Comparison of ENCODE assay signal across 1 fruit fly cellular context in the genomic region with DNA sequence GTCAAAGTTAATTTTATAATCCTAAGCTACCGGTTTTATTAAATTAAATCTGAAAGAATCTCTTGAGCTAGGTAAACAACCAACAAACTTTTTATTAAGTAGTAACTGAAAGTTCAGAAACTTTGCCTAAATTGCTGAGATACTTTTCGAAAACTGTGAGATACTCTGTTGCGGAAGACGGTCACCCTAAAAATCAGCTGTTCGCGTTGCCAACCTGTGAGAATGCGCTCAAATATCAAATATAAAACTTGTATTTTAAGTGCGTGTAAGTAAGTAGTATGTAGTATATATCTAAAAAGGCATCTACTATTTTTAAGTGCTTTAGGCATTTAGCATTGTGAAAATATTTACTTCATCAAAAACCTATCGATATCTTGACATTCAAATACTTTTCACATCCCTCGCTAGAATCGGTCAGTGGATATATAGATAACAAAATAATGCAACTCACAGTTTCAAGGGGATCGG.
TF ChIP-seq lines count a peak whose summit lies in the region.

A gene (minus strand): TSS at position 157 of the 468 bp plus-strand sequence.
A gene (plus strand): TSS at position 412 of the 468 bp plus-strand sequence.

TF ChIP-seq in whole organism, embryonic, 481 proteins besides CTCF, POLR2A, EP300 and RAD21 (continued from another document and continues in another):
- TF ChIP-seq Dip2 (GFP tag; IDR thresholded peaks at IDR 0.05; lab: Robert Waterston, UW) (no peak), CG13894 (tag; optimal IDR thresholded peaks at IDR 0.05; lab: Kevin White, UChicago) (peak; percentile 40), Antp (GFP tag; optimal IDR thresholded peaks at IDR 0.05; lab: Kevin White, UChicago) (no peak), ato (GFP tag; IDR thresholded peaks at IDR 0.05; lab: Robert Waterston, UW; ENCODE audit: partially characterized antibody) (no peak), row (GFP tag; IDR thresholded peaks at IDR 0.05; lab: Robert Waterston, UW) (peak; percentile 63), ssp (GFP tag; IDR thresholded peaks at IDR 0.05; lab: Robert Waterston, UW) (no peak), ci (GFP tag; IDR thresholded peaks at IDR 0.05; lab: Robert Waterston, UW) (no peak), gsb-n (tag; optimal IDR thresholded peaks at IDR 0.05; lab: Kevin White, UChicago) (no peak), CG14965 (GFP tag; optimal IDR thresholded peaks at IDR 0.05; lab: Kevin White, UChicago; ENCODE audit: borderline replicate concordance) (no peak), CG14050 (GFP tag; IDR thresholded peaks at IDR 0.05; lab: Robert Waterston, UW) (no peak), CG12219 (GFP tag; optimal IDR thresholded peaks at IDR 0.05; lab: Kevin White, UChicago) (no peak), CG12104 (GFP tag; optimal IDR thresholded peaks at IDR 0.05; lab: Kevin White, UChicago) (no peak), CG12942 (GFP tag; optimal IDR thresholded peaks at IDR 0.05; lab: Kevin White, UChicago) (no peak), trh (GFP tag; optimal IDR thresholded peaks at IDR 0.05; lab: Kevin White, UChicago) (no peak), CG12299 (tag; optimal IDR thresholded peaks at IDR 0.05; lab: Kevin White, UChicago) (no peak), tll (GFP tag; optimal IDR thresholded peaks at IDR 0.05; lab: Kevin White, UChicago) (no peak), CG17802 (tag; optimal IDR thresholded peaks at IDR 0.05; lab: Kevin White, UChicago) (no peak), CG1024 (GFP tag; IDR thresholded peaks at IDR 0.05; lab: Robert Waterston, UW) (no peak), NC2α (GFP tag; optimal IDR thresholded peaks at IDR 0.05; lab: Kevin White, UChicago) (no peak), Dfd (GFP tag; optimal IDR thresholded peaks at IDR 0.05; lab: Kevin White, UChicago) (no peak), CG2202 (tag; optimal IDR thresholded peaks at IDR 0.05; lab: Kevin White, UChicago) (no peak), CG4328 (GFP tag; optimal IDR thresholded peaks at IDR 0.05; lab: Kevin White, UChicago) (no peak), CG2129 (GFP tag; IDR thresholded peaks at IDR 0.05; lab: Robert Waterston, UW; ENCODE audit: partially characterized antibody) (peak; percentile 63; the same call in 1 of the 2 replicates), CG7786 (GFP tag; optimal IDR thresholded peaks at IDR 0.05; lab: Kevin White, UChicago) (no peak), NfI (GFP tag; optimal IDR thresholded peaks at IDR 0.05; lab: Kevin White, UChicago) (peak; percentile 26), Vsx1 (GFP tag; optimal IDR thresholded peaks at IDR 0.05; lab: Kevin White, UChicago) (no peak), D (optimal IDR thresholded peaks at IDR 0.05; lab: Kevin White, UChicago) (no peak), D (GFP tag; optimal IDR thresholded peaks at IDR 0.05; lab: Kevin White, UChicago) (no peak), CG9727 (GFP tag; optimal IDR thresholded peaks at IDR 0.05; lab: Kevin White, UChicago) (no peak), CG8924 (tag; optimal IDR thresholded peaks at IDR 0.05; lab: Kevin White, UChicago) (no peak), CG6254 (GFP tag; optimal IDR thresholded peaks at IDR 0.05; lab: Kevin White, UChicago) (no peak), chn (GFP tag; optimal IDR thresholded peaks at IDR 0.05; lab: Kevin White, UChicago) (peak; percentile 16), ERR (GFP tag; optimal IDR thresholded peaks at IDR 0.05; lab: Kevin White, UChicago) (peak; percentile 9), sima (GFP tag; optimal IDR thresholded peaks at IDR 0.05; lab: Kevin White, UChicago) (no peak), yki (optimal IDR thresholded peaks at IDR 0.05; lab: Kevin White, UChicago) (no peak), CG14014 (GFP tag; IDR thresholded peaks at IDR 0.05; lab: Robert Waterston, UW) (no peak), ken (GFP tag; IDR thresholded peaks at IDR 0.05; lab: Robert Waterston, UW) (no peak), sug (tag; optimal IDR thresholded peaks at IDR 0.05; lab: Kevin White, UChicago) (peak; percentile 45), CG15479 (GFP tag; optimal IDR thresholded peaks at IDR 0.05; lab: Kevin White, UChicago) (no peak), stwl (tag; optimal IDR thresholded peaks at IDR 0.05; lab: Kevin White, UChicago) (peak; percentile 70), CG2120 (GFP tag; optimal IDR thresholded peaks at IDR 0.05; lab: Kevin White, UChicago) (peak; percentile 41), hb (GFP tag; IDR thresholded peaks at IDR 0.05; lab: Robert Waterston, UW; ENCODE audit: partially characterized antibody) (no peak), kni (GFP tag; optimal IDR thresholded peaks at IDR 0.05; lab: Kevin White, UChicago) (no peak), Dbx (GFP tag; IDR thresholded peaks at IDR 0.05; lab: Robert Waterston, UW) (no peak), Adf1 (GFP tag; IDR thresholded peaks at IDR 0.05; lab: Robert Waterston, UW) (0 out of 2 replicates have a peak, but pooled peaks have one; percentile 5), dysf (GFP tag; IDR thresholded peaks at IDR 0.05; lab: Robert Waterston, UW) (no peak), CG8089 (GFP tag; optimal IDR thresholded peaks at IDR 0.05; lab: Kevin White, UChicago) (no peak), GATAe (GFP tag; conservative IDR thresholded peaks at IDR 0.05; lab: Robert Waterston, UW) (0 out of 2 replicates have a peak, but pooled peaks have one; percentile 25), Sry-δ (GFP tag; optimal IDR thresholded peaks at IDR 0.05; lab: Kevin White, UChicago) (peak; percentile 86), gsb (GFP tag; IDR thresholded peaks at IDR 0.05; lab: Robert Waterston, UW) (no peak), MTF-1 (GFP tag; optimal IDR thresholded peaks at IDR 0.05; lab: Kevin White, UChicago; ENCODE audit: borderline replicate concordance) (no peak), ftz-f1 (GFP tag; optimal IDR thresholded peaks at IDR 0.05; lab: Kevin White, UChicago) (no peak), CG4730 (GFP tag; IDR thresholded peaks at IDR 0.05; lab: Robert Waterston, UW) (no peak), grau (tag; optimal IDR thresholded peaks at IDR 0.05; lab: Kevin White, UChicago) (peak; percentile 18), Ptx1 (GFP tag; IDR thresholded peaks at IDR 0.05; lab: Robert Waterston, UW) (no peak), CG7839 (tag; optimal IDR thresholded peaks at IDR 0.05; lab: Kevin White, UChicago) (no peak), seq (GFP tag; IDR thresholded peaks at IDR 0.05; lab: Robert Waterston, UW) (no peak), CG16863 (GFP tag; optimal IDR thresholded peaks at IDR 0.05; lab: Kevin White, UChicago) (no peak), CG4820 (GFP tag; optimal IDR thresholded peaks at IDR 0.05; lab: Kevin White, UChicago) (no peak), Hr39 (optimal IDR thresholded peaks at IDR 0.05; lab: Kevin White, UChicago) (no peak), corto (GFP tag; optimal IDR thresholded peaks at IDR 0.05; lab: Kevin White, UChicago) (no peak), CG3163 (GFP tag; optimal IDR thresholded peaks at IDR 0.05; lab: Kevin White, UChicago) (no peak), amos (GFP tag; IDR thresholded peaks at IDR 0.05; lab: Robert Waterston, UW; ENCODE audit: partially characterized antibody) (peak; percentile 65), rib (GFP tag; IDR thresholded peaks at IDR 0.05; lab: Robert Waterston, UW) (no peak), CG15696 (tag; optimal IDR thresholded peaks at IDR 0.05; lab: Kevin White, UChicago) (no peak), lbe (GFP tag; optimal IDR thresholded peaks at IDR 0.05; lab: Kevin White, UChicago) (no peak), MBD-R2 (GFP tag; IDR thresholded peaks at IDR 0.05; lab: Robert Waterston, UW) (peak; percentile 45; the same call in 1 of the 2 replicates), HHEX (GFP tag; optimal IDR thresholded peaks at IDR 0.05; lab: Kevin White, UChicago) (no peak), sr (GFP tag; IDR thresholded peaks at IDR 0.05; lab: Robert Waterston, UW) (no peak), H15 (GFP tag; IDR thresholded peaks at IDR 0.05; lab: Robert Waterston, UW) (no peak), CkIIα-i1 (GFP tag; IDR thresholded peaks at IDR 0.05; lab: Robert Waterston, UW) (no peak), CG8765 (GFP tag; IDR thresholded peaks at IDR 0.05; lab: Robert Waterston, UW) (no peak), Usf (GFP tag; optimal IDR thresholded peaks at IDR 0.05; lab: Kevin White, UChicago) (no peak), Bgb (GFP tag; IDR thresholded peaks at IDR 0.05; lab: Robert Waterston, UW; ENCODE audit: partially characterized antibody) (peak; percentile 61; the same call in 1 of the 2 replicates), Scr (GFP tag; IDR thresholded peaks at IDR 0.05; lab: Robert Waterston, UW; ENCODE audit: partially characterized antibody) (peak; percentile 83), toy (GFP tag; IDR thresholded peaks at IDR 0.05; lab: Robert Waterston, UW) (no peak), Oli (tag; optimal IDR thresholded peaks at IDR 0.05; lab: Kevin White, UChicago) (no peak), CG4404 (GFP tag; IDR thresholded peaks at IDR 0.05; lab: Robert Waterston, UW) (no peak), aop (GFP tag; IDR thresholded peaks at IDR 0.05; lab: Robert Waterston, UW) (no peak), CG30403 (GFP tag; optimal IDR thresholded peaks at IDR 0.05; lab: Kevin White, UChicago) (no peak), psq (GFP tag; optimal IDR thresholded peaks at IDR 0.05; lab: Kevin White, UChicago) (no peak), grn (GFP tag; optimal IDR thresholded peaks at IDR 0.05; lab: Kevin White, UChicago) (no peak), Xbp1 (GFP tag; optimal IDR thresholded peaks at IDR 0.05; lab: Kevin White, UChicago) (peak; percentile 18), unpg (GFP tag; optimal IDR thresholded peaks at IDR 0.05; lab: Kevin White, UChicago) (no peak), sens-2 (GFP tag; IDR thresholded peaks at IDR 0.05; lab: Robert Waterston, UW) (no peak), odd (GFP tag; optimal IDR thresholded peaks at IDR 0.05; lab: Kevin White, UChicago) (no peak), Oaz (GFP tag; IDR thresholded peaks at IDR 0.05; lab: Robert Waterston, UW) (no peak), CG9817 (tag; optimal IDR thresholded peaks at IDR 0.05; lab: Kevin White, UChicago) (no peak), Awh (GFP tag; IDR thresholded peaks at IDR 0.05; lab: Robert Waterston, UW) (no peak), CG6813 (GFP tag; optimal IDR thresholded peaks at IDR 0.05; lab: Kevin White, UChicago) (no peak), phol (tag; optimal IDR thresholded peaks at IDR 0.05; lab: Kevin White, UChicago) (peak; percentile 73), fd64A (GFP tag; optimal IDR thresholded peaks at IDR 0.05; lab: Kevin White, UChicago) (no peak), CG12236 (GFP tag; optimal IDR thresholded peaks at IDR 0.05; lab: Kevin White, UChicago) (no peak), tx (GFP tag; optimal IDR thresholded peaks at IDR 0.05; lab: Kevin White, UChicago) (peak; percentile 36), crp (GFP tag; optimal IDR thresholded peaks at IDR 0.05; lab: Kevin White, UChicago) (peak; percentile 71 to 96), CG10147 (GFP tag; optimal IDR thresholded peaks at IDR 0.05; lab: Kevin White, UChicago) (no peak), D19A (tag; optimal IDR thresholded peaks at IDR 0.05; lab: Kevin White, UChicago) (no peak), CG1832 (GFP tag; optimal IDR thresholded peaks at IDR 0.05; lab: Kevin White, UChicago) (no peak), Hr51 (GFP tag; optimal IDR thresholded peaks at IDR 0.05; lab: Kevin White, UChicago) (no peak), esg (GFP tag; conservative IDR thresholded peaks at IDR 0.05; lab: Robert Waterston, UW) (no peak), lov (optimal IDR thresholded peaks at IDR 0.05; lab: Kevin White, UChicago) (no peak), lov (GFP tag; IDR thresholded peaks at IDR 0.05; lab: Robert Waterston, UW) (no peak), Med (GFP tag; lab: Kevin White, UChicago) (peak; percentile 70), CG7357 (GFP tag; IDR thresholded peaks at IDR 0.05; lab: Robert Waterston, UW) (no peak), gcm (GFP tag; optimal IDR thresholded peaks at IDR 0.05; lab: Kevin White, UChicago) (no peak), tio (GFP tag; optimal IDR thresholded peaks at IDR 0.05; lab: Kevin White, UChicago) (no peak), MESR4 (GFP tag; optimal IDR thresholded peaks at IDR 0.05; lab: Kevin White, UChicago) (no peak), mam (GFP tag; optimal IDR thresholded peaks at IDR 0.05; lab: Kevin White, UChicago) (no peak), Rx (GFP tag; IDR thresholded peaks at IDR 0.05; lab: Robert Waterston, UW) (no peak), gfzf (GFP tag; optimal IDR thresholded peaks at IDR 0.05; lab: Kevin White, UChicago) (peak; percentile 52), vnd (GFP tag; IDR thresholded peaks at IDR 0.05; lab: Robert Waterston, UW; ENCODE audit: partially characterized antibody) (peak; percentile 36; the same call in 1 of the 3 replicates), dmrt11E (tag; optimal IDR thresholded peaks at IDR 0.05; lab: Kevin White, UChicago) (no peak), nerfin-1 (tag; optimal IDR thresholded peaks at IDR 0.05; lab: Kevin White, UChicago) (no peak), Sox100B (GFP tag; optimal IDR thresholded peaks at IDR 0.05; lab: Kevin White, UChicago) (no peak), NC2β (GFP tag; optimal IDR thresholded peaks at IDR 0.05; lab: Kevin White, UChicago) (peak; percentile 3), HLH3B (GFP tag; IDR thresholded peaks at IDR 0.05; lab: Robert Waterston, UW) (no peak), luna (GFP tag; optimal IDR thresholded peaks at IDR 0.05; lab: Kevin White, UChicago) (no peak), Deaf1 (tag; optimal IDR thresholded peaks at IDR 0.05; lab: Kevin White, UChicago) (no peak), CG8944 (GFP tag; optimal IDR thresholded peaks at IDR 0.05; lab: Kevin White, UChicago) (no peak), Lpt (GFP tag; optimal IDR thresholded peaks at IDR 0.05; lab: Kevin White, UChicago) (no peak), B-H1 (GFP tag; IDR thresholded peaks at IDR 0.05; lab: Robert Waterston, UW) (no peak), PHDP (tag; optimal IDR thresholded peaks at IDR 0.05; lab: Kevin White, UChicago) (peak; percentile 3), HLH4C (GFP tag; IDR thresholded peaks at IDR 0.05; lab: Robert Waterston, UW; ENCODE audit: partially characterized antibody) (peak; percentile 50; the same call in 1 of the 3 replicates), kah (GFP tag; optimal IDR thresholded peaks at IDR 0.05; lab: Kevin White, UChicago) (no peak), tin (GFP tag; optimal IDR thresholded peaks at IDR 0.05; lab: Kevin White, UChicago) (no peak), CG10654 (GFP tag; optimal IDR thresholded peaks at IDR 0.05; lab: Kevin White, UChicago) (no peak), tgo (GFP tag; IDR thresholded peaks at IDR 0.05; lab: Robert Waterston, UW) (no peak), pum (GFP tag; optimal IDR thresholded peaks at IDR 0.05; lab: Kevin White, UChicago) (no peak), CG17612 (GFP tag; IDR thresholded peaks at IDR 0.05; lab: Robert Waterston, UW) (no peak), CG3281 (GFP tag; optimal IDR thresholded peaks at IDR 0.05; lab: Kevin White, UChicago) (peak; percentile 22), en (GFP tag; optimal IDR thresholded peaks at IDR 0.05; lab: Kevin White, UChicago) (no peak)
